Fruit fly (Drosophila melanogaster): ENCODE results near the gene ps.

DNA sequence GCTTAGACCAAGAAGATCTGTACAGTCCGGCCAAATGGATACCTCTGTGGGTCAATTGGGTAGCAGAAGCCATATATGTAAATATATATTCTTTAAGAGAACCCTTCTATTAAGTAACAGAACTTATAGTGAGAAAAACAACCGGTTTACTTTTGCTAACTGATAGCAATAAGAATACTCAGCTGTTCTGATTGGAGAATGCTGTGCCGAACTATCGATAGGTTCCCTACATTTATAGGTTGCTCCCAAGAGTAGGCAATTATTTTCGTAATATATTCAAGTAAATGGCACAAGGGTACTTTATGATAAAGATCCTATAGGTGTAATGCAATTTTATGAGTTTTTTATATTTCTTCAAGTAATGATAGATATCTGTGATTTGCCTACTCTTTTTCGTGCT, 38.6 kb downstream of the ps start, which contains the start of gene GstZ1:
- no peak for TF ChIP-seq CG8478 (optimal IDR thresholded peaks at IDR 0.05)
- TF ChIP-seq CTCF (optimal IDR thresholded peaks at IDR 0.05), result no peak

Data from S2 (cell line).